Worm (Caenorhabditis elegans) whole organism, L3 larva: ENCODE measurements around the gene T28F3.11.
"Not testable (repeated sequence)": the region's sequence is repeated elsewhere in the genome, so short reads cannot be mapped to it uniquely, and the experiment has no call there.

Experiments
- ceh-16 ChIP-seq: sonication (generic microtip); optimal IDR thresholded peaks from 2 replicates; lab custom pipeline; 2017; ENCODE audit warnings: missing biosample characterization, missing genetic modification characterization
- ceh-9 ChIP-seq: sonication (generic microtip); optimal IDR thresholded peaks from 2 replicates; lab custom pipeline; 2018; ENCODE audit warnings: missing biosample characterization, missing genetic modification characterization
- fos-1 ChIP-seq: fragments of 150-350 bp; optimal IDR thresholded peaks from 2 replicates; lab custom pipeline; 2014; ENCODE audit warnings: missing biosample characterization, missing genetic modification characterization
- snpc-4 ChIP-seq: fragments of 150-350 bp; optimal IDR thresholded peaks from 2 replicates; lab custom pipeline; 2014; ENCODE audit warnings: missing biosample characterization, missing genetic modification characterization
- ztf-11 ChIP-seq: fragments of 150-350 bp; optimal IDR thresholded peaks from 2 replicates; lab custom pipeline; 2014; ENCODE audit warnings: missing biosample characterization, missing genetic modification characterization

DNA sequence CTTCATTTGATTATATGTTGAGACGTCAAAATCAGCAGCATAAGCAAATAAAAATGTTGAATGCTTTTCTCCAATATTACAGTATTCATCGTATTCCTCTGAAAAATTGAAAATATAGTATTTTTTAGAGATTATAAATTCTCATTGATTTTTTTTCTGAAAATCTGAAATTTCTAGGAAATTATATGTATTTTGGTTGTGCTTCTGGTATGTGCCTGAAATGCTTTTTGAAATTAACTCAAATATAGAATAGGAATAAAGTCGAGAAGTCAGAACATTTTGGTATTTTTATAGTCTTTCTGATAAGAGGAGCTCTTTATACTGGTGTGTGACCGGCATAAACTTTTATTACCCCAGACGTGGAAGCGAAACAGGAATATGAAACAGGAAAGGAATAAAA, 15.7 kb upstream of the T28F3.11 start, which contains the start of gene T28F3.8:
- not testable (repeated sequence) for TF ChIP-seq ceh-9; ztf-11 (tag; lab: Kevin White, UChicago); fos-1 (tag; lab: Kevin White, UChicago); ceh-16; snpc-4 (tag; lab: Kevin White, UChicago)
